Fruit fly (Drosophila melanogaster): ENCODE data around the gene Ggamma30A.
A peak's percentile ranks its signal among the peaks of the same experiment; 100 is the strongest.

The Ggamma30A gene

dm6 chr2L:9252947-9253346, 3.4 kb upstream of the Ggamma30A start, which contains the start of gene borr:
Gene borr (minus strand): TSS chr2L:9253118.
- no peak for TF ChIP-seq dmrt93B (GFP tag; optimal IDR thresholded peaks at IDR 0.05)
- TF ChIP-seq Rel (GFP tag; optimal IDR thresholded peaks at IDR 0.05), result no peak
- peak; percentile 34 for TF ChIP-seq Rel (tag; optimal IDR thresholded peaks at IDR 0.05)
- TF ChIP-seq Hr78 (GFP tag; optimal IDR thresholded peaks at IDR 0.05), result no peak

dm6 chr2L:9254754-9255153, 1.6 kb upstream of the Ggamma30A start, which contains the start of gene lectin-30A:
Gene lectin-30A (minus strand): TSS chr2L:9254854.
- TF ChIP-seq Abd-B (GFP tag; optimal IDR thresholded peaks at IDR 0.05), result no peak

dm6 chr2L:9266060-9266459, 9.7 kb downstream of the Ggamma30A start:
- TF ChIP-seq foxo (GFP tag; optimal IDR thresholded peaks at IDR 0.05) (no peak), Dif (GFP tag; optimal IDR thresholded peaks at IDR 0.05; ENCODE audit: partially characterized antibody) (no peak), ey (GFP tag; optimal IDR thresholded peaks at IDR 0.05) (no peak), N (GFP tag; optimal IDR thresholded peaks at IDR 0.05) (no peak), CG9705 (GFP tag; optimal IDR thresholded peaks at IDR 0.05) (no peak), dl (GFP tag; optimal IDR thresholded peaks at IDR 0.05; ENCODE audit: insufficient read depth in 1 of 2, partially characterized antibody in 2 of 2) (no peak), Rel (GFP tag; optimal IDR thresholded peaks at IDR 0.05) (no peak), Rel (tag; optimal IDR thresholded peaks at IDR 0.05) (no peak), Dfd (GFP tag; optimal IDR thresholded peaks at IDR 0.05) (peak; percentile 91)

- TF ChIP-seq Mio (GFP tag; optimal IDR thresholded peaks at IDR 0.05) (no peak), Myc (optimal IDR thresholded peaks at IDR 0.05) (no peak)
These were observed 15.7 kb downstream of the Ggamma30A start for dm6 chr2L:9272107-9272506.

dm6 chr2L:9321022-9321421, 64.7 kb downstream of the Ggamma30A start:
- TF ChIP-seq Hnf4 (GFP tag; optimal IDR thresholded peaks at IDR 0.05) (no peak), Vsx2 (GFP tag; optimal IDR thresholded peaks at IDR 0.05; ENCODE audit: partially characterized antibody) (no peak), h (GFP tag; optimal IDR thresholded peaks at IDR 0.05) (no peak), Hr78 (GFP tag; optimal IDR thresholded peaks at IDR 0.05) (no peak), tai (GFP tag; optimal IDR thresholded peaks at IDR 0.05) (no peak), brk (GFP tag; optimal IDR thresholded peaks at IDR 0.05) (no peak), Abd-B (GFP tag; optimal IDR thresholded peaks at IDR 0.05) (no peak), HLH106 (tag; optimal IDR thresholded peaks at IDR 0.05) (no peak), sv (GFP tag; optimal IDR thresholded peaks at IDR 0.05) (no peak), Myc (optimal IDR thresholded peaks at IDR 0.05) (no peak), OdsH (GFP tag; optimal IDR thresholded peaks at IDR 0.05) (no peak)

- TF ChIP-seq foxo (GFP tag; optimal IDR thresholded peaks at IDR 0.05) (no peak), brk (GFP tag; optimal IDR thresholded peaks at IDR 0.05) (no peak), h (GFP tag; optimal IDR thresholded peaks at IDR 0.05) (no peak), CrebA (GFP tag; optimal IDR thresholded peaks at IDR 0.05; ENCODE audit: borderline replicate concordance) (no peak), Vsx2 (GFP tag; optimal IDR thresholded peaks at IDR 0.05; ENCODE audit: partially characterized antibody) (no peak), Rel (GFP tag; optimal IDR thresholded peaks at IDR 0.05) (no peak), Rel (tag; optimal IDR thresholded peaks at IDR 0.05) (no peak), Hr78 (GFP tag; optimal IDR thresholded peaks at IDR 0.05) (no peak), lola (GFP tag; optimal IDR thresholded peaks at IDR 0.05) (no peak), Abd-B (GFP tag; optimal IDR thresholded peaks at IDR 0.05) (no peak), br (GFP tag; optimal IDR thresholded peaks at IDR 0.05) (no peak), Mio (GFP tag; optimal IDR thresholded peaks at IDR 0.05) (no peak), psq (GFP tag; optimal IDR thresholded peaks at IDR 0.05) (no peak), jim (GFP tag; optimal IDR thresholded peaks at IDR 0.05) (no peak), dmrt93B (GFP tag; optimal IDR thresholded peaks at IDR 0.05) (no peak), pan (optimal IDR thresholded peaks at IDR 0.05) (no peak), Hnf4 (GFP tag; optimal IDR thresholded peaks at IDR 0.05) (no peak), Hr83 (GFP tag; optimal IDR thresholded peaks at IDR 0.05; ENCODE audit: poor library complexity, severe bottlenecking) (no peak), Sp1 (GFP tag; optimal IDR thresholded peaks at IDR 0.05) (no peak), rgr (GFP tag; optimal IDR thresholded peaks at IDR 0.05) (no peak)
These were observed 71.1 kb downstream of the Ggamma30A start, which contains the start of gene CG17005 for dm6 chr2L:9327444-9327843. Gene CG17005 (plus strand): TSS chr2L:9327744.
